Worm (Caenorhabditis elegans): Measurements from ENCODE around the gene F15H10.10.

DNA sequence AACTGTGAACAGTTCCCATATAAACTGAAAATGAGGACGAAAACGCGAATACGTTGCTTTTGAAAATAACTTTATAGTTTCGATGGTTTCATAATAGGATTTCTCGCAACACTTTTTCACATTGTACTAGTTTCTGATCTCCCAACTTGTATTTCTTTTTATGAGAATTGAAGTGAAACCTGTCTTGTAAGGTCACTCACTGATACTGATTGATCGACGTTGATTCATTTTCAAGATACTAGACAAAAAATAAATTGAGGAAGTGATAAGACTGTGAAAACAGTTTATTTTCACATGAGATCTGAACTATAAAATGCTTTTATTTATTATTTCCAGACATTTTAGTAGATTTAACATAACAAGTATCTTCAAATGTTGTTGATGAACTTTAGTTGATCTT, 29.4 kb downstream of the F15H10.10 start:
- no peak for TF ChIP-seq ceh-13 (GFP tag; optimal IDR thresholded peaks at IDR 0.05)
- TF ChIP-seq tbx-37 (GFP tag; conservative IDR thresholded peaks at IDR 0.05): no peak
- TF ChIP-seq flt-1 (GFP tag; IDR thresholded peaks at IDR 0.05): no peak
- TF ChIP-seq ama-1 (optimal IDR thresholded peaks at IDR 0.05): no peak
- no peak for TF ChIP-seq aly-1 (tag; optimal IDR thresholded peaks at IDR 0.05)
- TF ChIP-seq tbx-11 (GFP tag; IDR thresholded peaks at IDR 0.05): no peak
- no peak for TF ChIP-seq scrt-1 (GFP tag; IDR thresholded peaks at IDR 0.05)

Measured in whole organism, early embryonic.